Fruit fly (Drosophila melanogaster) whole organism, prepupa: ENCODE data around the gene CG2926.

Source experiments
- Blimp-1 ChIP-seq: fragments of 200-800 bp; sonication (Bioruptor generic); optimal IDR thresholded peaks from 3 replicates; lab custom pipeline; 2017; ENCODE audit warnings: missing biosample characterization, missing genetic modification characterization, mild to moderate bottlenecking, moderate library complexity, missing genetic modification reagents
- CG10631 ChIP-seq: fragments of 200-800 bp; sonication (Bioruptor generic); optimal IDR thresholded peaks from 2 replicates; lab custom pipeline; 2016; ENCODE audit warnings: missing biosample characterization, missing genetic modification characterization
- CG11294 ChIP-seq: fragments of 200-800 bp; sonication (Bioruptor generic); IDR thresholded peaks from 2 replicates; pipeline ENCODE4 v1.3.6; 2022; ENCODE audit warnings: missing biosample characterization, missing genetic modification characterization
- CG11762 ChIP-seq: fragments of 200-800 bp; sonication (Bioruptor generic); optimal IDR thresholded peaks from 3 replicates; lab custom pipeline; 2016; ENCODE audit warnings: missing biosample characterization, missing genetic modification characterization; ENCODE audit not compliant: insufficient read depth
- CG15336 ChIP-seq: fragments of 200-800 bp; sonication (Bioruptor generic); IDR thresholded peaks from 2 replicates; pipeline ENCODE4 v1.3.6; 2022; ENCODE audit warnings: missing biosample characterization, missing genetic modification characterization
- CG16779 ChIP-seq: fragments of 200-800 bp; sonication (Bioruptor generic); optimal IDR thresholded peaks from 3 replicates; lab custom pipeline; 2017; ENCODE audit warnings: missing biosample characterization, mild to moderate bottlenecking, missing genetic modification characterization
- CG3032 ChIP-seq: fragments of 200-800 bp; optimal IDR thresholded peaks from 2 replicates; lab custom pipeline; 2019; ENCODE audit warnings: missing biosample characterization, mild to moderate bottlenecking, missing genetic modification characterization, moderate library complexity
- CG32006 ChIP-seq: fragments of 200-800 bp; sonication (Bioruptor generic); optimal IDR thresholded peaks from 3 replicates; lab custom pipeline; 2017; ENCODE audit warnings: missing biosample characterization, mild to moderate bottlenecking, missing genetic modification characterization
- CG4318 ChIP-seq: fragments of 200-800 bp; sonication (Bioruptor generic); optimal IDR thresholded peaks from 3 replicates; lab custom pipeline; 2017; ENCODE audit warnings: missing biosample characterization, mild to moderate bottlenecking, missing genetic modification characterization
- CG6163 ChIP-seq: fragments of 200-800 bp; sonication (Bioruptor generic); IDR thresholded peaks from 3 replicates; pipeline ENCODE4 v1.3.6; 2022; ENCODE audit warnings: missing biosample characterization, missing genetic modification characterization
- CG6276 ChIP-seq: fragments of 200-800 bp; sonication (Bioruptor generic); optimal IDR thresholded peaks from 2 replicates; lab custom pipeline; 2017; ENCODE audit warnings: missing biosample characterization, mild to moderate bottlenecking, missing genetic modification characterization
- CG6792 ChIP-seq: fragments of 200-800 bp; sonication (Bioruptor generic); optimal IDR thresholded peaks from 3 replicates; lab custom pipeline; 2016; ENCODE audit warnings: missing biosample characterization, missing genetic modification characterization
- CG6854 ChIP-seq: fragments of 200-800 bp; sonication (Bioruptor generic); optimal IDR thresholded peaks from 2 replicates; lab custom pipeline; 2017; ENCODE audit warnings: missing biosample characterization, mild to moderate bottlenecking, missing genetic modification characterization
- CG7368 ChIP-seq: fragments of 200-800 bp; sonication (Bioruptor generic); optimal IDR thresholded peaks from 3 replicates; lab custom pipeline; 2016; ENCODE audit warnings: missing biosample characterization, missing genetic modification characterization
- CG8119 ChIP-seq: fragments of 200-800 bp; sonication (Bioruptor generic); IDR thresholded peaks from 3 replicates; pipeline ENCODE4 v1.3.6; 2022; ENCODE audit warnings: missing biosample characterization, missing genetic modification characterization
- CG8319 ChIP-seq: fragments of 200-800 bp; sonication (Bioruptor generic); optimal IDR thresholded peaks from 3 replicates; lab custom pipeline; 2016; ENCODE audit warnings: missing biosample characterization, missing genetic modification characterization
- CG8632 ChIP-seq: fragments of 200-800 bp; sonication (Bioruptor generic); optimal IDR thresholded peaks from 3 replicates; lab custom pipeline; 2016; ENCODE audit warnings: missing biosample characterization, missing genetic modification characterization
- Eip75B ChIP-seq: fragments of 200-800 bp; sonication (Bioruptor generic); optimal IDR thresholded peaks from 3 replicates; lab custom pipeline; 2016; ENCODE audit warnings: missing biosample characterization, missing genetic modification characterization
- Eip78C ChIP-seq: fragments of 200-800 bp; sonication (Bioruptor generic); peaks from one replicate; lab custom pipeline; 2016; ENCODE audit warnings: missing biosample characterization, missing genetic modification characterization
- Eip93F ChIP-seq: fragments of 200-800 bp; sonication (Bioruptor generic); optimal IDR thresholded peaks from 2 replicates; lab custom pipeline; 2016; ENCODE audit warnings: missing biosample characterization, mild to moderate bottlenecking, missing genetic modification characterization
- Ets21C ChIP-seq: fragments of 200-800 bp; sonication (Bioruptor generic); optimal IDR thresholded peaks from 3 replicates; lab custom pipeline; 2016; ENCODE audit warnings: missing biosample characterization, missing genetic modification characterization
- Ets96B ChIP-seq: fragments of 200-800 bp; optimal IDR thresholded peaks from 2 replicates; lab custom pipeline; 2019; ENCODE audit warnings: missing biosample characterization, mild to moderate bottlenecking, missing genetic modification characterization, moderate library complexity
- Hr38 ChIP-seq: sonication (Bioruptor generic); optimal IDR thresholded peaks from 2 replicates; lab custom pipeline; 2016; ENCODE audit warnings: missing biosample characterization, missing genetic modification characterization
- Hr39 ChIP-seq: fragments of 200-800 bp; sonication (Bioruptor generic); optimal IDR thresholded peaks from 2 replicates; lab custom pipeline; 2016; ENCODE audit warnings: missing biosample characterization, missing genetic modification characterization
- Hr4 ChIP-seq: fragments of 200-800 bp; sonication (Bioruptor generic); optimal IDR thresholded peaks from 3 replicates; lab custom pipeline; 2016; ENCODE audit warnings: missing biosample characterization, missing genetic modification characterization
- Lpt ChIP-seq: fragments of 200-800 bp; sonication (Bioruptor generic); optimal IDR thresholded peaks from 3 replicates; lab custom pipeline; 2016; ENCODE audit warnings: missing biosample characterization, missing genetic modification characterization
- Met ChIP-seq: fragments of 200-800 bp; sonication (Bioruptor generic); optimal IDR thresholded peaks from 3 replicates; lab custom pipeline; 2016; ENCODE audit warnings: missing biosample characterization, missing genetic modification characterization
- OdsH ChIP-seq: fragments of 200-800 bp; sonication (Bioruptor generic); optimal IDR thresholded peaks from 3 replicates; lab custom pipeline; 2016; ENCODE audit warnings: missing biosample characterization, missing genetic modification characterization
- Smox ChIP-seq: fragments of 200-800 bp; sonication (Bioruptor generic); optimal IDR thresholded peaks from 3 replicates; lab custom pipeline; 2016; ENCODE audit warnings: missing biosample characterization, missing genetic modification characterization
- Sox102F ChIP-seq: fragments of 200-800 bp; sonication (Bioruptor generic); optimal IDR thresholded peaks from 2 replicates; lab custom pipeline; 2016; ENCODE audit warnings: missing biosample characterization, mild to moderate bottlenecking, missing genetic modification characterization
- Sox14 ChIP-seq: fragments of 200-800 bp; sonication (Bioruptor generic); optimal IDR thresholded peaks from 3 replicates; lab custom pipeline; 2016; ENCODE audit warnings: missing biosample characterization, missing genetic modification characterization
- achi ChIP-seq: fragments of 200-800 bp; sonication (Bioruptor generic); optimal IDR thresholded peaks from 3 replicates; lab custom pipeline; 2016; ENCODE audit warnings: missing biosample characterization, missing genetic modification characterization
- cyc ChIP-seq: fragments of 200-800 bp; sonication (Bioruptor generic); optimal IDR thresholded peaks from 3 replicates; lab custom pipeline; 2016; ENCODE audit warnings: missing biosample characterization, missing genetic modification characterization
- dac ChIP-seq: fragments of 200-800 bp; sonication (Bioruptor generic); optimal IDR thresholded peaks from 2 replicates; lab custom pipeline; 2017; ENCODE audit warnings: missing biosample characterization, mild to moderate bottlenecking, missing genetic modification characterization
- dsx ChIP-seq: fragments of 200-800 bp; optimal IDR thresholded peaks from 3 replicates; lab custom pipeline; 2019; ENCODE audit warnings: missing biosample characterization, mild to moderate bottlenecking, missing genetic modification characterization, moderate library complexity; ENCODE audit not compliant: poor library complexity, severe bottlenecking
- eg ChIP-seq: fragments of 200-800 bp; sonication (Bioruptor generic); IDR thresholded peaks from 3 replicates; pipeline ENCODE4 v1.3.6; 2022; ENCODE audit warnings: missing biosample characterization, missing genetic modification characterization
- esn ChIP-seq: fragments of 200-800 bp; sonication (Bioruptor generic); optimal IDR thresholded peaks from 2 replicates; lab custom pipeline; 2016; ENCODE audit warnings: missing biosample characterization, mild to moderate bottlenecking, missing genetic modification characterization, moderate library complexity
- fd85E ChIP-seq: fragments of 200-800 bp; sonication (Bioruptor generic); optimal IDR thresholded peaks from 3 replicates; lab custom pipeline; 2016; ENCODE audit warnings: missing biosample characterization, missing genetic modification characterization
- fkh ChIP-seq: fragments of 200-800 bp; sonication (Bioruptor generic); optimal IDR thresholded peaks from 3 replicates; lab custom pipeline; 2017; ENCODE audit warnings: missing biosample characterization, mild to moderate bottlenecking, missing genetic modification characterization, moderate library complexity
- lz ChIP-seq: fragments of 200-800 bp; sonication (Bioruptor generic); optimal IDR thresholded peaks from 3 replicates; lab custom pipeline; 2016; ENCODE audit warnings: missing biosample characterization, missing genetic modification characterization
- net ChIP-seq: fragments of 200-800 bp; sonication (Bioruptor generic); optimal IDR thresholded peaks from 3 replicates; lab custom pipeline; 2016; ENCODE audit warnings: missing biosample characterization, missing genetic modification characterization
- salr ChIP-seq, 2 experiments: fragments of 200-800 bp; sonication (Bioruptor generic); optimal IDR thresholded peaks; 3 replicates each; lab custom pipeline; 2016 to 2018; ENCODE audit warnings: missing biosample characterization in 2 of 2, missing genetic modification characterization in 2 of 2, mild to moderate bottlenecking in 1 of 2
- spab ChIP-seq: fragments of 200-800 bp; sonication (Bioruptor generic); optimal IDR thresholded peaks from 2 replicates; lab custom pipeline; 2017; ENCODE audit warnings: missing biosample characterization, mild to moderate bottlenecking, missing genetic modification characterization, missing genetic modification reagents
- ss ChIP-seq, 2 experiments: fragments of 200-800 bp; sonication (Bioruptor generic); optimal IDR thresholded peaks; 2 replicates in 1 of 2; 3 replicates in 1 of 2; lab custom pipeline; 2017 to 2018; ENCODE audit warnings: mild to moderate bottlenecking in 2 of 2, missing biosample characterization in 2 of 2, missing genetic modification characterization in 2 of 2, moderate library complexity in 1 of 2
- svp ChIP-seq: fragments of 200-800 bp; sonication (Bioruptor generic); peaks from one replicate; lab custom pipeline; 2016; ENCODE audit warnings: missing biosample characterization, missing genetic modification characterization
- topi ChIP-seq: fragments of 200-800 bp; sonication (Bioruptor generic); optimal IDR thresholded peaks from 3 replicates; lab custom pipeline; 2016; ENCODE audit warnings: missing biosample characterization, missing genetic modification characterization

CG2926 gene

dm6 chr3R:5624115-5624878 is 36.1 kb upstream of the CG2926 start, which contains the start of the genes Dph4, Spec2 and RpL13A (continued):
- TF ChIP-seq CG6163 (no peak), ss (GFP tag; optimal IDR thresholded peaks at IDR 0.05; lab: Kevin White, UChicago) (peak; percentile 54 to 90), Sox14 (GFP tag; lab: Kevin White, UChicago) (peak; percentile 81), Smox (GFP tag; lab: Kevin White, UChicago) (no peak), spab (GFP tag; lab: Kevin White, UChicago) (no peak), Eip75B (no peak), Blimp-1 (GFP tag; lab: Kevin White, UChicago) (peak; percentile 72), Hr39 (GFP tag; lab: Kevin White, UChicago) (no peak), CG8632 (GFP tag; lab: Kevin White, UChicago) (peak; percentile 60)

- no peak for TF ChIP-seq CG8319
- no peak for TF ChIP-seq Hr39 (GFP tag; lab: Kevin White, UChicago)
- TF ChIP-seq CG4318, result no peak
- TF ChIP-seq CG10631 (GFP tag; lab: Kevin White, UChicago), result no peak
- peak; percentile 48 for TF ChIP-seq Met
- no peak for TF ChIP-seq cyc (GFP tag; lab: Kevin White, UChicago)
- no peak for TF ChIP-seq fd85E (GFP tag; lab: Kevin White, UChicago)
- no peak for TF ChIP-seq Ets96B (tag; lab: Kevin White, UChicago)
- no peak for TF ChIP-seq Eip75B
- TF ChIP-seq Sox102F (GFP tag; lab: Kevin White, UChicago), result peak; percentile 35
- TF ChIP-seq CG16779, result peak; percentile 28
- TF ChIP-seq fkh (GFP tag; lab: Kevin White, UChicago), result peak; percentile 98
- TF ChIP-seq achi, result peak; percentile 11
- TF ChIP-seq Hr38, result no peak
- peak; percentile 34 for TF ChIP-seq esn
- no peak for TF ChIP-seq CG7368 (GFP tag; lab: Kevin White, UChicago)
- no peak for TF ChIP-seq CG6276 (GFP tag; lab: Kevin White, UChicago)
- TF ChIP-seq spab (GFP tag; lab: Kevin White, UChicago), result peak; percentile 8
- TF ChIP-seq CG6792 (GFP tag; lab: Kevin White, UChicago), result peak; percentile 33
- TF ChIP-seq OdsH, result no peak
- TF ChIP-seq Blimp-1 (GFP tag; lab: Kevin White, UChicago), result no peak
- TF ChIP-seq CG8119 (GFP tag; lab: Robert Waterston, UW), result no peak
- TF ChIP-seq CG6854, result no peak
- no peak for TF ChIP-seq Sox14 (GFP tag; lab: Kevin White, UChicago)
- TF ChIP-seq lz (GFP tag; lab: Kevin White, UChicago), result peak; percentile 14
- peak; percentile 74 for TF ChIP-seq Eip78C
- no peak for TF ChIP-seq Eip93F
- no peak for TF ChIP-seq dac (GFP tag; lab: Kevin White, UChicago)
- TF ChIP-seq salr (GFP tag; optimal IDR thresholded peaks at IDR 0.05; lab: Kevin White, UChicago), result no peak
- TF ChIP-seq net, result no peak
- no peak for TF ChIP-seq svp (GFP tag; lab: Kevin White, UChicago)
- no peak for TF ChIP-seq CG32006 (GFP tag; lab: Kevin White, UChicago)
- TF ChIP-seq CG11294 (GFP tag; lab: Robert Waterston, UW), result no peak
- TF ChIP-seq CG3032 (tag; lab: Kevin White, UChicago), result no peak
- no peak for TF ChIP-seq Ets21C (GFP tag; lab: Kevin White, UChicago)
- no peak for TF ChIP-seq Lpt (GFP tag; lab: Kevin White, UChicago)
- no peak for TF ChIP-seq CG15336
- TF ChIP-seq CG8632 (GFP tag; lab: Kevin White, UChicago), result peak; percentile 4
- TF ChIP-seq ss (GFP tag; optimal IDR thresholded peaks at IDR 0.05; lab: Kevin White, UChicago), result peak in 1 of 2 experiments; percentile 31
- no peak for TF ChIP-seq Smox (GFP tag; lab: Kevin White, UChicago)
- TF ChIP-seq Hr4 (GFP tag; lab: Kevin White, UChicago), result peak; percentile 29
- no peak for TF ChIP-seq dsx (GFP tag; lab: Kevin White, UChicago)
- TF ChIP-seq CG11762 (GFP tag; lab: Kevin White, UChicago), result no peak
- TF ChIP-seq topi (GFP tag; lab: Kevin White, UChicago), result peak; percentile 47
- TF ChIP-seq eg, result no peak
- no peak for TF ChIP-seq CG6163
Observed at dm6 chr3R:5622985-5623630, 34.9 kb upstream of the CG2926 start.
